Worm (Caenorhabditis elegans) whole organism, late embryonic: Measurements from ENCODE around the gene unc-6.

Source experiments
- K09A11.1 ChIP-seq: sonication (generic microtip); optimal IDR thresholded peaks from 2 replicates; lab custom pipeline; 2017; ENCODE audit warnings: antibody characterized with exemption, mild to moderate bottlenecking, missing genetic modification characterization, missing compliant biosample characterization; ENCODE audit not compliant: insufficient read depth
- ceh-48 ChIP-seq: sonication (generic microtip); optimal IDR thresholded peaks from 2 replicates; lab custom pipeline; 2016; ENCODE audit warnings: missing genetic modification characterization, inconsistent platforms, missing compliant biosample characterization
- gmeb-2 ChIP-seq: sonication (generic microtip); optimal IDR thresholded peaks from 2 replicates; lab custom pipeline; 2016; ENCODE audit warnings: missing genetic modification characterization, inconsistent platforms, missing compliant biosample characterization
- lin-11 ChIP-seq: fragments of 200-800 bp; sonication (Bioruptor generic); optimal IDR thresholded peaks from 2 replicates; lab custom pipeline; 2018; ENCODE audit warnings: mild to moderate bottlenecking, missing genetic modification characterization, missing compliant biosample characterization
- nhr-11 ChIP-seq: fragments of 150-350 bp; optimal IDR thresholded peaks from 2 replicates; lab custom pipeline; 2014; ENCODE audit warnings: missing biosample characterization, missing genetic modification characterization
- ref-2 ChIP-seq: sonication (generic microtip); optimal IDR thresholded peaks from 2 replicates; lab custom pipeline; 2016; ENCODE audit warnings: missing genetic modification characterization, missing compliant biosample characterization
- zip-5 ChIP-seq: sonication (generic microtip); optimal IDR thresholded peaks from 2 replicates; lab custom pipeline; 2016; ENCODE audit warnings: missing genetic modification characterization, missing compliant biosample characterization

DNA sequence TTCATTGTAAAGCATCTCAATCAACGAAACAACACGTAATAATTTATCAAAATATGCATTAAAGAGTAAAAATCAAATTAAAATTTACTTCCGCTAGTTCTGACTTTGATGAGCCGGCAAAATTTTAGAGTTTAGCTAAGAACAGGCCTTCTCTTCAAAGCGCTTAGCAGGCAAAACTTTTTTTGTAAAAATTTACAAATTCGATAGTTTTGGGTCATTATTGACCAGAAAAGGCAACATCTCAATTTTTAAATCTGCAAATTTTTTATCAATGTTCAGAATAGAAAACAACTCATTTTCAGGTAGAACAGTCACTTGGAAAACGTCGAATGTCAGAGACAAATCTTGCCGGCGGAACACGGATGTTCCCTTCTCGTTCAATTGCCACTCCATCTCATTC lies 48.3 kb downstream of the unc-6 start:
- TF ChIP-seq ceh-48, result no peak
- no peak for TF ChIP-seq ref-2 (tag; lab: Kevin White, UChicago)
- no peak for TF ChIP-seq lin-11 (tag; lab: Kevin White, UChicago)
- no peak for TF ChIP-seq gmeb-2 (tag; lab: Kevin White, UChicago)
- TF ChIP-seq K09A11.1 (tag; lab: Kevin White, UChicago), result no peak
- no peak for TF ChIP-seq zip-5 (tag; lab: Kevin White, UChicago)
- TF ChIP-seq nhr-11 (tag; lab: Kevin White, UChicago), result no peak
